Fruit fly (Drosophila melanogaster): ENCODE measurements around the gene iav.

- TF ChIP-seq CG8478 (optimal IDR thresholded peaks at IDR 0.05) (no peak), CTCF (optimal IDR thresholded peaks at IDR 0.05) (no peak)
Measured at dm6 chrX:6803880-6804484, 9.8 kb upstream of the iav start.
